Worm (Caenorhabditis elegans) whole organism, young adult: Measurements from ENCODE around the gene fbxa-22.
A peak's percentile ranks its signal among the peaks of the same experiment; 100 is the strongest.

Experiments
- D2030.7 ChIP-seq: fragments of 200-800 bp; sonication (Bioruptor generic); IDR thresholded peaks from 2 replicates; pipeline ENCODE4 v1.3.6; 2022; ENCODE audit warnings: missing genetic modification reagents, missing genetic modification characterization, missing compliant biosample characterization
- F49E8.2 ChIP-seq: sonication (generic microtip); optimal IDR thresholded peaks from 3 replicates; lab custom pipeline; 2017; ENCODE audit warnings: missing genetic modification characterization, mild to moderate bottlenecking, missing compliant biosample characterization, antibody characterized with exemption, moderate library complexity; ENCODE audit not compliant: insufficient read depth
- T07F8.4 ChIP-seq: sonication (generic microtip); optimal IDR thresholded peaks from 2 replicates; lab custom pipeline; 2016; ENCODE audit warnings: mild to moderate bottlenecking, missing genetic modification characterization, moderate library complexity, missing compliant biosample characterization
- T26A5.8 ChIP-seq: sonication (generic microtip); optimal IDR thresholded peaks from 2 replicates; lab custom pipeline; 2016; ENCODE audit warnings: missing genetic modification characterization, missing compliant biosample characterization
- ama-1 ChIP-seq, 3 experiments: fragments of 150-350 bp in 1 of 3; sonication (generic microtip) in 2 of 3; optimal IDR thresholded peaks; 2 replicates each; lab custom pipeline; 2014 to 2018; ENCODE audit warnings: missing biosample characterization in 2 of 3, missing genetic modification characterization in 2 of 3, missing genetic modification reagents in 2 of 3
- attf-6 ChIP-seq: fragments of 200-800 bp; sonication (Bioruptor generic); IDR thresholded peaks from 2 replicates; pipeline ENCODE4 v1.3.6; 2022; ENCODE audit warnings: missing genetic modification reagents, missing genetic modification characterization, missing compliant biosample characterization
- bed-1 ChIP-seq: fragments of 200-800 bp; sonication (Bioruptor generic); IDR thresholded peaks from 2 replicates; pipeline ENCODE4 v1.3.6; 2022; ENCODE audit warnings: missing genetic modification reagents, missing genetic modification characterization, missing compliant biosample characterization
- cebp-1 ChIP-seq, 2 experiments: fragments of 200-800 bp in 1 of 2; sonication (Bioruptor generic) in 1 of 2; sonication (generic microtip) in 1 of 2; IDR thresholded peaks in 1 of 2; optimal IDR thresholded peaks in 1 of 2; 2 replicates each; pipeline versions ENCODE4 v1.3.6 to Lab custom; 2017 to 2022; ENCODE audit warnings: missing compliant biosample characterization in 2 of 2, missing genetic modification characterization in 2 of 2, mild to moderate bottlenecking in 1 of 2, missing genetic modification reagents in 1 of 2, moderate library complexity in 1 of 2
- ceh-100 ChIP-seq: fragments of 200-800 bp; sonication (Bioruptor generic); IDR thresholded peaks from 2 replicates; pipeline ENCODE4 v1.3.6; 2022; ENCODE audit warnings: missing genetic modification reagents, missing genetic modification characterization, missing compliant biosample characterization
- ceh-58 ChIP-seq: fragments of 200-800 bp; sonication (Bioruptor generic); IDR thresholded peaks from 2 replicates; pipeline ENCODE4 v1.3.6; 2022; ENCODE audit warnings: missing genetic modification characterization, missing compliant biosample characterization
- ceh-79 ChIP-seq: sonication (generic microtip); optimal IDR thresholded peaks from 2 replicates; lab custom pipeline; 2017; ENCODE audit warnings: mild to moderate bottlenecking, missing genetic modification characterization, missing compliant biosample characterization
- dox-1 ChIP-seq: fragments of 200-800 bp; sonication (Bioruptor generic); IDR thresholded peaks from 2 replicates; pipeline ENCODE4 v1.3.6; 2022; ENCODE audit warnings: missing genetic modification reagents, missing genetic modification characterization, missing compliant biosample characterization
- hlh-12 ChIP-seq: sonication (generic microtip); optimal IDR thresholded peaks from 2 replicates; lab custom pipeline; 2016; ENCODE audit warnings: missing genetic modification characterization, missing compliant biosample characterization
- hlh-26 ChIP-seq: fragments of 200-800 bp; sonication (Bioruptor generic); conservative IDR thresholded peaks from 2 replicates; pipeline ENCODE4 v1.3.6; 2022; ENCODE audit warnings: missing genetic modification reagents, missing genetic modification characterization, missing compliant biosample characterization
- hmg-1.2 ChIP-seq: fragments of 200-800 bp; sonication (Bioruptor generic); IDR thresholded peaks from 2 replicates; pipeline ENCODE4 v1.3.6; 2022; ENCODE audit warnings: missing genetic modification reagents, missing genetic modification characterization, missing compliant biosample characterization
- hsf-1 ChIP-seq: fragments of 200-800 bp; sonication (Bioruptor generic); IDR thresholded peaks from 2 replicates; pipeline ENCODE4 v1.3.6; 2022; ENCODE audit warnings: missing genetic modification reagents, missing genetic modification characterization, missing compliant biosample characterization
- let-526 ChIP-seq: fragments of 200-800 bp; sonication (Bioruptor generic); IDR thresholded peaks from 2 replicates; pipeline ENCODE4 v1.3.6; 2022; ENCODE audit warnings: missing genetic modification reagents, missing genetic modification characterization, missing compliant biosample characterization
- mxl-1 ChIP-seq: sonication (generic microtip); optimal IDR thresholded peaks from 2 replicates; lab custom pipeline; 2016; ENCODE audit warnings: missing genetic modification characterization, missing compliant biosample characterization
- nfyb-1 ChIP-seq: fragments of 200-800 bp; sonication (Bioruptor generic); IDR thresholded peaks from 2 replicates; pipeline ENCODE4 v1.3.6; 2022; ENCODE audit warnings: missing genetic modification reagents, missing genetic modification characterization, missing compliant biosample characterization
- nhr-179 ChIP-seq: sonication (generic microtip); optimal IDR thresholded peaks from 2 replicates; lab custom pipeline; 2016; ENCODE audit warnings: mild to moderate bottlenecking, missing genetic modification characterization, missing compliant biosample characterization
- nhr-27 ChIP-seq: fragments of 200-800 bp; sonication (Bioruptor generic); optimal IDR thresholded peaks from 2 replicates; lab custom pipeline; 2018; ENCODE audit warnings: mild to moderate bottlenecking, missing genetic modification characterization, moderate library complexity, missing compliant biosample characterization
- rpc-1 ChIP-seq, 2 experiments: fragments of 150-350 bp in 1 of 2; sonication (generic microtip) in 1 of 2; optimal IDR thresholded peaks; 2 replicates each; lab custom pipeline; 2014 to 2018; ENCODE audit warnings: missing biosample characterization in 1 of 2, missing genetic modification characterization in 1 of 2, missing genetic modification reagents in 1 of 2, missing genotype in 1 of 2
- ztf-28 ChIP-seq: fragments of 200-800 bp; sonication (Bioruptor generic); IDR thresholded peaks from 2 replicates; pipeline ENCODE4 v1.3.6; 2022; ENCODE audit warnings: missing genetic modification reagents, missing genetic modification characterization, missing compliant biosample characterization
- ztf-6 ChIP-seq: fragments of 200-800 bp; sonication (Bioruptor generic); IDR thresholded peaks from 2 replicates; pipeline ENCODE4 v1.3.6; 2022; ENCODE audit warnings: missing genetic modification reagents, missing genetic modification characterization, missing compliant biosample characterization

Gene fbxa-22

ce11 chrIII:981960-982359 is 43.3 kb downstream of the fbxa-22 start:
- TF ChIP-seq cebp-1 (GFP tag; IDR thresholded peaks at IDR 0.05; lab: Robert Waterston, UW) (no peak), cebp-1 (tag; optimal IDR thresholded peaks at IDR 0.05; lab: Kevin White, UChicago) (no peak), T07F8.4 (tag; lab: Kevin White, UChicago) (no peak), bed-1 (GFP tag; lab: Robert Waterston, UW) (no peak), nfyb-1 (GFP tag; lab: Robert Waterston, UW) (0 out of 2 replicates have a peak, but pooled peaks have one; percentile 7), hmg-1.2 (peak; percentile 80)
- TF ChIP-seq, all 124 proteins: peak for 2

- TF ChIP-seq ceh-100 (GFP tag; lab: Robert Waterston, UW) (no peak), let-526 (no peak), ztf-6 (no peak), hlh-26 (GFP tag; lab: Robert Waterston, UW) (no peak), ztf-28 (GFP tag; lab: Robert Waterston, UW) (no peak), ceh-79 (tag; lab: Kevin White, UChicago) (no peak), ama-1 (optimal IDR thresholded peaks at IDR 0.05; lab: Kevin White, UChicago) (no peak), ama-1 (GFP tag; optimal IDR thresholded peaks at IDR 0.05; lab: Kevin White, UChicago) (no peak), D2030.7 (GFP tag; lab: Robert Waterston, UW) (no peak), mxl-1 (tag; lab: Kevin White, UChicago) (no peak), dox-1 (no peak), attf-6 (GFP tag; lab: Robert Waterston, UW) (no peak), hsf-1 (GFP tag; lab: Robert Waterston, UW) (no peak), nhr-27 (no peak), nhr-179 (tag; lab: Kevin White, UChicago) (no peak), rpc-1 (optimal IDR thresholded peaks at IDR 0.05; lab: Kevin White, UChicago) (no peak), rpc-1 (tag; optimal IDR thresholded peaks at IDR 0.05; lab: Kevin White, UChicago) (no peak), ceh-58 (no peak), hlh-12 (tag; lab: Kevin White, UChicago) (no peak), F49E8.2 (tag; lab: Kevin White, UChicago) (no peak), T26A5.8 (tag; lab: Kevin White, UChicago) (no peak)
- TF ChIP-seq, all 124 proteins: peak for 0
Observed at ce11 chrIII:982961-983360, 44.3 kb downstream of the fbxa-22 start, which contains the start of gene tbc-10. tbc-10 (plus strand) TSS chrIII:983261.
